Worm (Caenorhabditis elegans) whole organism, midembryonic: ENCODE results near the gene nspa-2.

Source experiments
- cog-1 ChIP-seq: sonication (generic microtip); optimal IDR thresholded peaks from 2 replicates; lab custom pipeline; 2016; ENCODE audit warnings: missing genetic modification characterization, missing compliant biosample characterization
- flt-1 ChIP-seq: fragments of 200-800 bp; sonication (Bioruptor generic); IDR thresholded peaks from 2 replicates; pipeline ENCODE4 v1.3.6; 2022; ENCODE audit warnings: missing genetic modification characterization, missing compliant biosample characterization
- klf-2 ChIP-seq: fragments of 200-800 bp; sonication (Bioruptor generic); conservative IDR thresholded peaks from 2 replicates; pipeline ENCODE4 v1.3.6; 2022; ENCODE audit warnings: missing genetic modification reagents, missing genetic modification characterization, missing compliant biosample characterization
- med-1 ChIP-seq: sonication (generic microtip); optimal IDR thresholded peaks from 2 replicates; lab custom pipeline; 2017; ENCODE audit warnings: missing genetic modification characterization, mild to moderate bottlenecking, missing compliant biosample characterization, antibody characterized with exemption, missing genetic modification reagents; ENCODE audit not compliant: insufficient read depth
- ref-1 ChIP-seq: fragments of 200-800 bp; sonication (Bioruptor generic); conservative IDR thresholded peaks from 2 replicates; pipeline ENCODE4 v1.3.6; 2022; ENCODE audit warnings: missing genetic modification reagents, missing genetic modification characterization, missing compliant biosample characterization
- ztf-23 ChIP-seq: fragments of 200-800 bp; sonication (Bioruptor generic); IDR thresholded peaks from 2 replicates; pipeline ENCODE4 v1.3.6; 2022; ENCODE audit warnings: missing genetic modification reagents, missing genetic modification characterization, missing compliant biosample characterization
- ztf-29 ChIP-seq: fragments of 200-800 bp; sonication (Bioruptor generic); IDR thresholded peaks from 2 replicates; pipeline ENCODE4 v1.3.6; 2022; ENCODE audit warnings: missing genetic modification reagents, missing genetic modification characterization, missing compliant biosample characterization

DNA sequence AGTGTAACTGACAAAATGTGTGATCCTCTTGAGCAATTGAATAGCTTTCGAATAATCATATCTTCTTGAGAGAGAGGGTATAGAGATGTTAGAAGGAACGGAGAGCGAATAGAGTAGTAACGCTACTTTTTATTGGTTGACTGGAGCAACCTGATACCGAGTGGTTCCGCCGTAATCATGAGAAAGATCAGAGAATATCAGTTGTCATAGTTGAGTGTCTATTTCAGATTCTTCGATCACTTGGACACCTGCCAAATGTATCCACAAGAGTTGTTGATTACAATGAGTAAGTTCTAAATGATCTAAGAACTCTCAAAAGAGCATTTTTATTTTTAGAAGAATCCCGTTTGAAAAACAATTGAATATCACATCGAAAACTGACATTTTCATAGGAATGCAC lies 19.9 kb downstream of the nspa-2 start:
- TF ChIP-seq ref-1 (GFP tag; lab: Robert Waterston, UW) (no peak), cog-1 (no peak), ztf-23 (GFP tag; lab: Robert Waterston, UW) (no peak), ztf-29 (no peak), klf-2 (GFP tag; lab: Robert Waterston, UW) (no peak), med-1 (GFP tag; lab: Kevin White, UChicago) (no peak), flt-1 (GFP tag; lab: Robert Waterston, UW) (no peak)
